Fruit fly (Drosophila melanogaster) whole organism, embryonic: ENCODE results near the gene NK7.1.

Experiments
- Adf1 ChIP-seq: fragments of 200-800 bp; sonication (Bioruptor generic); IDR thresholded peaks from 2 replicates; pipeline ENCODE4 v1.3.6; 2022; ENCODE audit warnings: missing biosample characterization, missing genetic modification characterization
- Aef1 ChIP-seq: fragments of 200-800 bp; sonication (Bioruptor generic); IDR thresholded peaks from 3 replicates; pipeline ENCODE4 v1.3.6; 2022; ENCODE audit warnings: missing biosample characterization, missing genetic modification characterization
- Atf-2 ChIP-seq: fragments of 200-800 bp; sonication (Bioruptor generic); optimal IDR thresholded peaks from 2 replicates; lab custom pipeline; 2016; ENCODE audit warnings: missing biosample characterization, missing genetic modification characterization
- Atf3 ChIP-seq: fragments of 200-800 bp; sonication (Bioruptor generic); optimal IDR thresholded peaks from 3 replicates; lab custom pipeline; 2016; ENCODE audit warnings: missing biosample characterization, missing genetic modification characterization
- CG1024 ChIP-seq: fragments of 200-800 bp; sonication (Bioruptor generic); IDR thresholded peaks from 2 replicates; pipeline ENCODE4 v1.3.6; 2022; ENCODE audit warnings: missing biosample characterization, missing genetic modification characterization
- CG10543 ChIP-seq: fragments of 200-800 bp; sonication (Bioruptor generic); optimal IDR thresholded peaks from 3 replicates; lab custom pipeline; 2017; ENCODE audit warnings: missing biosample characterization, mild to moderate bottlenecking, missing genetic modification characterization, moderate library complexity
- CG11504 ChIP-seq: fragments of 200-800 bp; sonication (Bioruptor generic); optimal IDR thresholded peaks from 3 replicates; lab custom pipeline; 2019; ENCODE audit warnings: missing biosample characterization, mild to moderate bottlenecking, missing genetic modification characterization, moderate library complexity
- CG12659 ChIP-seq: fragments of 200-800 bp; sonication (Bioruptor generic); optimal IDR thresholded peaks from 3 replicates; lab custom pipeline; 2017; ENCODE audit warnings: mild to moderate bottlenecking, missing biosample characterization, missing genetic modification reagents, missing genetic modification characterization
- CG13424 ChIP-seq: fragments of 200-800 bp; sonication (Bioruptor generic); optimal IDR thresholded peaks from 2 replicates; lab custom pipeline; 2019; ENCODE audit warnings: missing biosample characterization, mild to moderate bottlenecking, missing genetic modification characterization, moderate library complexity
- CG1602 ChIP-seq: fragments of 200-800 bp; sonication (Bioruptor generic); optimal IDR thresholded peaks from 3 replicates; lab custom pipeline; 2016; ENCODE audit warnings: missing biosample characterization, missing genetic modification characterization
- CG17328 ChIP-seq: fragments of 200-800 bp; sonication (Bioruptor generic); IDR thresholded peaks from 2 replicates; pipeline ENCODE4 v1.3.6; 2022; ENCODE audit warnings: missing biosample characterization, missing genetic modification characterization
- CG2889 ChIP-seq: fragments of 200-800 bp; sonication (Bioruptor generic); IDR thresholded peaks from 3 replicates; pipeline ENCODE4 v1.3.6; 2022; ENCODE audit warnings: missing biosample characterization, missing genetic modification characterization
- CG30403 ChIP-seq: fragments of 200-800 bp; sonication (Bioruptor generic); optimal IDR thresholded peaks from 3 replicates; lab custom pipeline; 2016; ENCODE audit warnings: missing biosample characterization, missing genetic modification characterization
- CG34376 ChIP-seq: fragments of 200-800 bp; sonication (Bioruptor generic); optimal IDR thresholded peaks from 2 replicates; lab custom pipeline; 2018; ENCODE audit warnings: missing biosample characterization, mild to moderate bottlenecking, missing genetic modification characterization
- CG34422 ChIP-seq: fragments of 200-800 bp; sonication (Bioruptor generic); IDR thresholded peaks from 3 replicates; pipeline ENCODE4 v1.3.6; 2022; ENCODE audit warnings: missing biosample characterization, missing genetic modification characterization
- CG4404 ChIP-seq: fragments of 200-800 bp; sonication (Bioruptor generic); IDR thresholded peaks from 2 replicates; pipeline ENCODE4 v1.3.6; 2022; ENCODE audit warnings: missing biosample characterization, missing genetic modification characterization
- CG6689 ChIP-seq: fragments of 200-800 bp; sonication (Bioruptor generic); IDR thresholded peaks from 2 replicates; pipeline ENCODE4 v1.3.6; 2022; ENCODE audit warnings: missing biosample characterization, missing genetic modification characterization
- E2f2 ChIP-seq: fragments of 200-800 bp; sonication (Bioruptor generic); IDR thresholded peaks from 2 replicates; pipeline ENCODE4 v1.3.6; 2022; ENCODE audit warnings: missing biosample characterization, missing genetic modification characterization
- Elba2 ChIP-seq: fragments of 200-800 bp; sonication (Bioruptor generic); optimal IDR thresholded peaks from 3 replicates; lab custom pipeline; 2016; ENCODE audit warnings: missing biosample characterization, missing genetic modification characterization
- HLH3B ChIP-seq: fragments of 200-800 bp; sonication (Bioruptor generic); IDR thresholded peaks from 2 replicates; pipeline ENCODE4 v1.3.6; 2022; ENCODE audit warnings: missing biosample characterization, missing genetic modification characterization
- Hr3 ChIP-seq: fragments of 200-800 bp; sonication (Bioruptor generic); optimal IDR thresholded peaks from 3 replicates; lab custom pipeline; 2016; ENCODE audit warnings: missing biosample characterization, missing genetic modification characterization
- Med ChIP-seq: fragments of 200-800 bp; sonication (Bioruptor generic); peaks from one replicate; lab custom pipeline; 2016; ENCODE audit warnings: missing biosample characterization, missing genetic modification characterization, mild to moderate bottlenecking, inconsistent platforms, moderate library complexity
- Meics ChIP-seq: fragments of 200-800 bp; sonication (Bioruptor generic); optimal IDR thresholded peaks from 2 replicates; lab custom pipeline; 2017; ENCODE audit warnings: missing biosample characterization, mild to moderate bottlenecking, missing genetic modification characterization
- Neu2 ChIP-seq: fragments of 200-800 bp; sonication (Bioruptor generic); optimal IDR thresholded peaks from 3 replicates; lab custom pipeline; 2016; ENCODE audit warnings: missing biosample characterization, missing genetic modification characterization, borderline replicate concordance
- NfI ChIP-seq: fragments of 200-800 bp; sonication (Bioruptor generic); optimal IDR thresholded peaks from 3 replicates; lab custom pipeline; 2018; ENCODE audit warnings: missing biosample characterization, mild to moderate bottlenecking, missing genetic modification characterization, moderate library complexity
- Ptx1 ChIP-seq: fragments of 200-800 bp; sonication (Bioruptor generic); IDR thresholded peaks from 2 replicates; pipeline ENCODE4 v1.3.6; 2022; ENCODE audit warnings: missing biosample characterization, missing genetic modification characterization
- Spps ChIP-seq: fragments of 200-800 bp; sonication (Bioruptor generic); optimal IDR thresholded peaks from 2 replicates; lab custom pipeline; 2018; ENCODE audit warnings: missing biosample characterization, mild to moderate bottlenecking, missing genetic modification characterization
- Stat92E ChIP-seq, 3 experiments: fragments of >200 bp in 2 of 3; fragments of 200-800 bp in 1 of 3; sonication (Bioruptor generic) in 1 of 3; optimal IDR thresholded peaks; 2 replicates each; lab custom pipeline; 2017 to 2019; ENCODE audit warnings: missing biosample characterization in 3 of 3, missing genetic modification characterization in 3 of 3, mild to moderate bottlenecking in 1 of 3, moderate library complexity in 1 of 3
- Tbp ChIP-seq: fragments of >200 bp; optimal IDR thresholded peaks from 2 replicates; lab custom pipeline; 2018; ENCODE audit warnings: missing biosample characterization, missing genetic modification characterization
- abd-A ChIP-seq: fragments of 200-800 bp; sonication (Bioruptor generic); optimal IDR thresholded peaks from 3 replicates; lab custom pipeline; 2019; ENCODE audit warnings: missing biosample characterization, mild to moderate bottlenecking, missing genetic modification characterization, moderate library complexity
- crol ChIP-seq: fragments of 200-800 bp; sonication (Bioruptor generic); IDR thresholded peaks from 2 replicates; pipeline ENCODE4 v1.3.6; 2022; ENCODE audit warnings: missing biosample characterization, missing genetic modification characterization
- fd64A ChIP-seq: fragments of 200-800 bp; sonication (Bioruptor generic); optimal IDR thresholded peaks from 3 replicates; lab custom pipeline; 2018; ENCODE audit warnings: missing biosample characterization, mild to moderate bottlenecking, missing genetic modification characterization
- fu2 ChIP-seq: fragments of 200-800 bp; sonication (Bioruptor generic); optimal IDR thresholded peaks from 2 replicates; lab custom pipeline; 2016; ENCODE audit warnings: missing biosample characterization, missing genetic modification characterization
- gcm ChIP-seq: fragments of 200-800 bp; sonication (Bioruptor generic); optimal IDR thresholded peaks from 2 replicates; lab custom pipeline; 2019; ENCODE audit warnings: missing biosample characterization, mild to moderate bottlenecking, missing genetic modification characterization, moderate library complexity
- gfzf ChIP-seq: fragments of 200-800 bp; sonication (Bioruptor generic); optimal IDR thresholded peaks from 2 replicates; lab custom pipeline; 2016; ENCODE audit warnings: missing biosample characterization, mild to moderate bottlenecking, missing genetic modification characterization, moderate library complexity
- grau ChIP-seq: fragments of 200-800 bp; optimal IDR thresholded peaks from 3 replicates; lab custom pipeline; 2019; ENCODE audit warnings: missing biosample characterization, mild to moderate bottlenecking, missing genetic modification characterization, moderate library complexity
- hb ChIP-seq: fragments of 200-800 bp; sonication (Bioruptor generic); IDR thresholded peaks from 3 replicates; pipeline ENCODE4 v1.3.6; 2022; ENCODE audit warnings: missing biosample characterization, missing genetic modification characterization; ENCODE audit not compliant: partially characterized antibody
- insv ChIP-seq, 2 experiments: fragments of 200-800 bp; sonication (Bioruptor generic); optimal IDR thresholded peaks; 3 replicates each; lab custom pipeline; 2016 to 2018; ENCODE audit warnings: missing biosample characterization in 2 of 2, missing genetic modification characterization in 2 of 2
- inv ChIP-seq: fragments of 200-800 bp; sonication (Bioruptor generic); IDR thresholded peaks from 2 replicates; pipeline ENCODE4 v1.3.6; 2022; ENCODE audit warnings: missing biosample characterization, missing genetic modification characterization; ENCODE audit not compliant: partially characterized antibody
- kay ChIP-seq: fragments of 200-800 bp; sonication (Bioruptor generic); optimal IDR thresholded peaks from 2 replicates; lab custom pipeline; 2016; ENCODE audit warnings: missing biosample characterization, missing genetic modification characterization
- ken ChIP-seq: fragments of 200-800 bp; sonication (Bioruptor generic); IDR thresholded peaks from 3 replicates; pipeline ENCODE4 v1.3.6; 2022; ENCODE audit warnings: missing biosample characterization, missing genetic modification characterization
- lilli ChIP-seq: fragments of 200-800 bp; sonication (Bioruptor generic); optimal IDR thresholded peaks from 3 replicates; lab custom pipeline; 2016; ENCODE audit warnings: missing biosample characterization, missing genetic modification characterization
- nmo ChIP-seq: fragments of 200-800 bp; sonication (Bioruptor generic); optimal IDR thresholded peaks from 2 replicates; lab custom pipeline; 2018; ENCODE audit warnings: missing biosample characterization, mild to moderate bottlenecking, missing genetic modification characterization, moderate library complexity
- pho ChIP-seq: fragments of 200-800 bp; sonication (Bioruptor generic); optimal IDR thresholded peaks from 2 replicates; lab custom pipeline; 2016; ENCODE audit warnings: missing biosample characterization, missing genetic modification characterization
- sc ChIP-seq, 3 experiments: fragments of >200 bp in 2 of 3; fragments of 200-800 bp in 1 of 3; sonication (Bioruptor generic) in 1 of 3; optimal IDR thresholded peaks; 2 replicates in 2 of 3; 3 replicates in 1 of 3; lab custom pipeline; 2017; ENCODE audit warnings: mild to moderate bottlenecking in 1 of 3, missing biosample characterization in 1 of 3, missing genetic modification characterization in 1 of 3, missing genetic modification reagents in 1 of 3
- sens-2 ChIP-seq: fragments of 200-800 bp; sonication (Bioruptor generic); IDR thresholded peaks from 2 replicates; pipeline ENCODE4 v1.3.6; 2022; ENCODE audit warnings: missing biosample characterization, missing genetic modification characterization
- sisA ChIP-seq: fragments of 200-800 bp; sonication (Bioruptor generic); IDR thresholded peaks from 2 replicates; pipeline ENCODE4 v1.3.6; 2022; ENCODE audit warnings: missing biosample characterization, missing genetic modification characterization
- slp2 ChIP-seq: fragments of 200-800 bp; sonication (Bioruptor generic); optimal IDR thresholded peaks from 2 replicates; lab custom pipeline; 2016; ENCODE audit warnings: missing biosample characterization, missing genetic modification characterization
- ssp ChIP-seq: fragments of 200-800 bp; sonication (Bioruptor generic); IDR thresholded peaks from 2 replicates; pipeline ENCODE4 v1.3.6; 2022; ENCODE audit warnings: missing biosample characterization, missing genetic modification characterization
- tgo ChIP-seq: fragments of 200-800 bp; sonication (Bioruptor generic); IDR thresholded peaks from 3 replicates; pipeline ENCODE4 v1.3.6; 2022; ENCODE audit warnings: missing biosample characterization, missing genetic modification characterization
- wek ChIP-seq: fragments of 200-800 bp; sonication (Bioruptor generic); optimal IDR thresholded peaks from 3 replicates; lab custom pipeline; 2018; ENCODE audit warnings: missing biosample characterization, mild to moderate bottlenecking, missing genetic modification characterization, moderate library complexity

The NK7.1 gene

dm6 chr3R:14387840-14388239 is 15.1 kb upstream of the NK7.1 start (continued):
- TF ChIP-seq CG2889 (GFP tag; lab: Robert Waterston, UW) (no peak), Stat92E (GFP tag; optimal IDR thresholded peaks at IDR 0.05; lab: Kevin White, UChicago) (no peak), lilli (GFP tag; lab: Kevin White, UChicago) (peak; percentile 12), Atf-2 (GFP tag; lab: Kevin White, UChicago) (no peak), CG17328 (GFP tag; lab: Robert Waterston, UW) (no peak), CG11504 (tag; lab: Kevin White, UChicago) (peak; percentile 49), fu2 (GFP tag; lab: Kevin White, UChicago) (no peak), E2f2 (0 out of 2 replicates have a peak, but pooled peaks have one; percentile 7), CG1024 (GFP tag; lab: Robert Waterston, UW) (no peak), Elba2 (GFP tag; lab: Kevin White, UChicago) (no peak), abd-A (tag; lab: Kevin White, UChicago) (no peak), Neu2 (GFP tag; lab: Kevin White, UChicago) (no peak), sc (optimal IDR thresholded peaks at IDR 0.05; lab: Kevin White, UChicago) (no peak), sc (GFP tag; optimal IDR thresholded peaks at IDR 0.05; lab: Kevin White, UChicago) (no peak), HLH3B (no peak), CG4404 (GFP tag; lab: Robert Waterston, UW) (no peak), slp2 (GFP tag; lab: Kevin White, UChicago) (no peak), sens-2 (GFP tag; lab: Robert Waterston, UW) (no peak), nmo (peak; percentile 14), Atf3 (GFP tag; lab: Kevin White, UChicago) (no peak), insv (GFP tag; optimal IDR thresholded peaks at IDR 0.05; lab: Kevin White, UChicago) (no peak), wek (GFP tag; lab: Kevin White, UChicago) (no peak), kay (no peak), Adf1 (no peak), grau (tag; lab: Kevin White, UChicago) (peak; percentile 11), ken (GFP tag; lab: Robert Waterston, UW) (no peak), gfzf (GFP tag; lab: Kevin White, UChicago) (no peak), CG10543 (GFP tag; lab: Kevin White, UChicago) (no peak), CG34422 (GFP tag; lab: Robert Waterston, UW) (0 out of 3 replicates have a peak, but pooled peaks have one; percentile 15), Ptx1 (GFP tag; lab: Robert Waterston, UW) (peak; percentile 49), Med (GFP tag; lab: Kevin White, UChicago) (peak; percentile 31), Hr3 (GFP tag; lab: Kevin White, UChicago) (no peak), crol (GFP tag; lab: Robert Waterston, UW) (no peak), ssp (GFP tag; lab: Robert Waterston, UW) (0 out of 2 replicates have a peak, but pooled peaks have one; percentile 23), fd64A (GFP tag; lab: Kevin White, UChicago) (no peak), inv (GFP tag; lab: Robert Waterston, UW) (no peak), Spps (no peak), Aef1 (peak; percentile 36; the same call in 1 of the 3 replicates), pho (no peak), sisA (GFP tag; lab: Robert Waterston, UW) (peak; percentile 29; the same call in 1 of the 2 replicates), tgo (GFP tag; lab: Robert Waterston, UW) (peak; percentile 44; the same call in 2 of the 3 replicates), CG6689 (GFP tag; lab: Robert Waterston, UW) (peak; percentile 42), hb (GFP tag; lab: Robert Waterston, UW) (no peak), CG34376 (GFP tag; lab: Kevin White, UChicago) (no peak), NfI (GFP tag; lab: Kevin White, UChicago) (no peak), CG12659 (GFP tag; lab: Kevin White, UChicago) (no peak), CG13424 (tag; lab: Kevin White, UChicago) (peak; percentile 26), Meics (GFP tag; lab: Kevin White, UChicago) (peak; percentile 10), gcm (GFP tag; lab: Kevin White, UChicago) (no peak), CG1602 (GFP tag; lab: Kevin White, UChicago) (no peak), CG30403 (GFP tag; lab: Kevin White, UChicago) (peak; percentile 23), Tbp (GFP tag; lab: Kevin White, UChicago) (no peak)
